Fruit fly (Drosophila melanogaster) whole organism, larva: ENCODE measurements around the gene CG5897.

Source experiments
- noc ChIP-seq: fragments of 200-800 bp; sonication (Bioruptor generic); optimal IDR thresholded peaks from 3 replicates; lab custom pipeline; 2019; ENCODE audit warnings: missing biosample characterization, mild to moderate bottlenecking, missing genetic modification characterization, moderate library complexity

Gene CG5897

DNA sequence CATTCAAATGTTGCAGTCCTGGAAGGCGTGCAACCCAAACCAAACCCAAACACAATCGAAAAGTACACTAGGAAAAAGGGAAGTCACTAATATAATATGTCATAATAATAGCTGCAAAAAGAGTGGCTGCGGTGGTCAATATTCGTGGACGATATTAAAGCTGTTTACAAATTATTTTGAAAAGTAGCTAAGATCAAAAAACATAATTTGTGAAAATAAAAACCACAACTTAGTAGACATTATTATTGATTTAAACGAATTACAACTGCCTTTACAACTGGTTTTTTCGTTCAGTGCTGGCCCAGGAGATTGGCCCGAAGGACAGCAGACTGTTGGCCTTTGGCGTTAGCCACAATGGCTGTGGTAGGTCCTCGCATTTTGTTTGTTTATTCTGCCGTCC is 30.1 kb downstream of the CG5897 start:
- no peak for TF ChIP-seq noc (tag; lab: Kevin White, UChicago)

DNA sequence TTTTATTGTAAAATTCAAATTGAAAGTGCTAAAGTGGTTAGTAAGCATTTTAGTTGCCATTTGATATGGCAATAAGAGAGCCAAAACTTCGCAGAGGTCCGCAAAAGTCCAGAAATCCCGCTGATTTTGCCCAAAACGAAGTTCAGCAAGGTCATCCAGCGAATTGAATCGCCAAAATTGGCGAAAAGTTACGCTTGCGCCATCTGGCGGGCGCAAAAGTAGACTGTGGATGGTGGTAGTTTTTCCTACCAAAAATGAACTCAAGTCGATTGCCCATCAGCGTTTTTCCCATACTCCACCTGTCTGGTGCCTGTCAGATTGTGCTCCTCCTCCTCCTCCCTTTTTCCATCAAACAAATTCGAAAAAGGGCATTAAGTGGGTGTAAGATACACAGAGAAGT is 35.9 kb downstream of the CG5897 start:
- TF ChIP-seq noc (tag; lab: Kevin White, UChicago): no peak

- TF ChIP-seq noc (tag; lab: Kevin White, UChicago): no peak
Observed at dm6 chr3L:11847703-11848102, 41.1 kb downstream of the CG5897 start, which contains the start of gene CG12521. Gene CG12521, minus strand, starts transcription at chr3L:11847803.
